Worm (Caenorhabditis elegans) whole organism, L4 larva: ENCODE data around the gene F01D5.2.

ENCODE experiments used
- D1046.2 ChIP-seq: fragments of 200-800 bp; sonication (Bioruptor generic); IDR thresholded peaks from 2 replicates; pipeline ENCODE4 v1.3.6; 2022; ENCODE audit warnings: missing genetic modification characterization, missing compliant biosample characterization
- F10B5.3 ChIP-seq: sonication (generic microtip); optimal IDR thresholded peaks from 2 replicates; lab custom pipeline; 2016; ENCODE audit warnings: mild to moderate bottlenecking, missing genetic modification characterization, missing compliant biosample characterization
- F26F4.8 ChIP-seq: fragments of 200-800 bp; sonication (Bioruptor generic); conservative IDR thresholded peaks from 2 replicates; pipeline ENCODE4 v1.3.6; 2022; ENCODE audit warnings: missing genetic modification characterization, missing compliant biosample characterization
- F44E2.7 ChIP-seq: fragments of 200-800 bp; sonication (Bioruptor generic); IDR thresholded peaks from 2 replicates; pipeline ENCODE4 v2.1.2; 2022; ENCODE audit warnings: missing genetic modification characterization, missing compliant biosample characterization
- R02D3.7 ChIP-seq: fragments of 150-350 bp; sonication (generic microtip); optimal IDR thresholded peaks from 3 replicates; lab custom pipeline; 2014; ENCODE audit warnings: missing biosample characterization, missing genetic modification characterization
- Y105C5A.15 ChIP-seq: fragments of 200-800 bp; sonication (Bioruptor generic); IDR thresholded peaks from 2 replicates; pipeline ENCODE4 v1.3.6; 2022; ENCODE audit warnings: missing genetic modification characterization, missing compliant biosample characterization
- Y48G9A.11 ChIP-seq: fragments of 200-800 bp; sonication (Bioruptor generic); IDR thresholded peaks from 2 replicates; pipeline ENCODE4 v1.3.6; 2022; ENCODE audit warnings: missing genetic modification reagents, missing genetic modification characterization, missing compliant biosample characterization
- Y5F2A.4 ChIP-seq: fragments of 200-800 bp; sonication (Bioruptor generic); optimal IDR thresholded peaks from 2 replicates; lab custom pipeline; 2018; ENCODE audit warnings: mild to moderate bottlenecking, missing genetic modification characterization, missing compliant biosample characterization
- Y75B8A.6 ChIP-seq: fragments of 200-800 bp; sonication (Bioruptor generic); IDR thresholded peaks from 2 replicates; pipeline ENCODE4 v1.3.6; 2022; ENCODE audit warnings: missing genetic modification reagents, missing genetic modification characterization, missing compliant biosample characterization
- ZK337.2 ChIP-seq: fragments of 200-800 bp; sonication (Bioruptor generic); IDR thresholded peaks from 2 replicates; pipeline ENCODE4 v1.3.6; 2022; ENCODE audit warnings: missing genetic modification reagents, missing genetic modification characterization, missing compliant biosample characterization
- ama-1 ChIP-seq: fragments of 150-350 bp; optimal IDR thresholded peaks from 2 replicates; lab custom pipeline; 2014; ENCODE audit warnings: inconsistent platforms, mixed read lengths
- arid-1 ChIP-seq: fragments of 200-800 bp; sonication (Bioruptor generic); conservative IDR thresholded peaks from 2 replicates; pipeline ENCODE4 v1.3.6; 2022; ENCODE audit warnings: missing genetic modification reagents, missing genetic modification characterization, missing compliant biosample characterization
- ceh-44 ChIP-seq: fragments of 200-800 bp; sonication (Bioruptor generic); IDR thresholded peaks from 2 replicates; pipeline ENCODE4 v1.3.6; 2022; ENCODE audit warnings: missing genetic modification reagents, missing genetic modification characterization, missing compliant biosample characterization
- ces-1 ChIP-seq: fragments of 150-350 bp; sonication (generic microtip); optimal IDR thresholded peaks from 4 replicates; lab custom pipeline; 2014; ENCODE audit warnings: missing biosample characterization, missing genetic modification reagents, missing genetic modification characterization
- daf-16 ChIP-seq, 3 experiments: sonication (generic microtip); optimal IDR thresholded peaks; 2 replicates each; lab custom pipeline; 2016 to 2017; ENCODE audit warnings: missing genetic modification characterization in 3 of 3, missing genetic modification reagents in 3 of 3, mild to moderate bottlenecking in 2 of 3, missing compliant biosample characterization in 2 of 3, missing biosample characterization in 1 of 3, moderate library complexity in 1 of 3
- dmd-6 ChIP-seq: fragments of 200-800 bp; sonication (Bioruptor generic); IDR thresholded peaks from 2 replicates; pipeline ENCODE4 v1.3.6; 2022; ENCODE audit warnings: missing genetic modification reagents, missing genetic modification characterization, missing compliant biosample characterization
- dmd-9 ChIP-seq: fragments of 200-800 bp; sonication (Bioruptor generic); IDR thresholded peaks from 2 replicates; pipeline ENCODE4 v1.3.6; 2022; ENCODE audit warnings: missing genetic modification reagents, missing genetic modification characterization, missing compliant biosample characterization
- duxl-1 ChIP-seq: sonication (generic microtip); optimal IDR thresholded peaks from 2 replicates; lab custom pipeline; 2016; ENCODE audit warnings: mild to moderate bottlenecking, missing genetic modification characterization, moderate library complexity, missing compliant biosample characterization; ENCODE audit not compliant: poor library complexity
- dve-1 ChIP-seq: sonication (generic microtip); optimal IDR thresholded peaks from 2 replicates; lab custom pipeline; 2017; ENCODE audit warnings: antibody characterized with exemption, mild to moderate bottlenecking, missing genetic modification characterization, missing compliant biosample characterization; ENCODE audit not compliant: insufficient read depth
- egl-27 ChIP-seq: sonication (generic microtip); optimal IDR thresholded peaks from 3 replicates; lab custom pipeline; 2017; ENCODE audit warnings: missing biosample characterization, missing genetic modification reagents, missing genetic modification characterization
- hif-1 ChIP-seq, 2 experiments: sonication (generic microtip); optimal IDR thresholded peaks; 2 replicates each; lab custom pipeline; 2016 to 2017; ENCODE audit warnings: missing compliant biosample characterization in 2 of 2, missing genetic modification characterization in 2 of 2, missing genetic modification reagents in 2 of 2, missing genotype in 2 of 2, mild to moderate bottlenecking in 1 of 2
- hlh-11 ChIP-seq: fragments of 200-800 bp; sonication (Bioruptor generic); optimal IDR thresholded peaks from 2 replicates; lab custom pipeline; 2018; ENCODE audit warnings: mild to moderate bottlenecking, missing genetic modification characterization, missing compliant biosample characterization
- hlh-30 ChIP-seq: sonication (generic microtip); optimal IDR thresholded peaks from 2 replicates; lab custom pipeline; 2017; ENCODE audit warnings: antibody characterized with exemption, mild to moderate bottlenecking, missing genetic modification characterization, missing compliant biosample characterization; ENCODE audit not compliant: insufficient read depth
- lin-1 ChIP-seq: fragments of 200-800 bp; sonication (Bioruptor generic); IDR thresholded peaks from 2 replicates; pipeline ENCODE4 v1.3.6; 2022; ENCODE audit warnings: missing genetic modification reagents, missing genetic modification characterization, missing compliant biosample characterization
- lin-13 ChIP-seq: fragments of 150-350 bp; optimal IDR thresholded peaks from 2 replicates; lab custom pipeline; 2014; ENCODE audit warnings: missing biosample characterization, missing genetic modification reagents, missing genetic modification characterization
- lin-38 ChIP-seq: fragments of 200-800 bp; sonication (Bioruptor generic); IDR thresholded peaks from 2 replicates; pipeline ENCODE4 v1.3.6; 2022; ENCODE audit warnings: missing genetic modification reagents, missing genetic modification characterization, missing compliant biosample characterization
- lir-3 ChIP-seq: sonication (generic microtip); optimal IDR thresholded peaks from 2 replicates; lab custom pipeline; 2016; ENCODE audit warnings: mild to moderate bottlenecking, missing genetic modification characterization, missing compliant biosample characterization
- lsy-2 ChIP-seq, 2 experiments: fragments of 150-350 bp in 1 of 2; sonication (generic microtip) in 1 of 2; optimal IDR thresholded peaks; 2 replicates each; lab custom pipeline; 2014 to 2017; ENCODE audit warnings: missing biosample characterization in 2 of 2, missing genetic modification characterization in 2 of 2
- mdt-29 ChIP-seq: fragments of 200-800 bp; sonication (Bioruptor generic); IDR thresholded peaks from 2 replicates; pipeline ENCODE4 v1.3.6; 2022; ENCODE audit warnings: missing genetic modification reagents, missing genetic modification characterization, missing compliant biosample characterization
- mes-2 ChIP-seq: sonication (generic microtip); optimal IDR thresholded peaks from 2 replicates; lab custom pipeline; 2016; ENCODE audit warnings: missing genotype, mild to moderate bottlenecking, missing genetic modification characterization, missing compliant biosample characterization; ENCODE audit not compliant: poor library complexity, severe bottlenecking
- mxl-3 ChIP-seq: fragments of 200-800 bp; sonication (Bioruptor generic); optimal IDR thresholded peaks from 2 replicates; lab custom pipeline; 2018; ENCODE audit warnings: mild to moderate bottlenecking, missing genetic modification characterization, missing compliant biosample characterization
- nhr-102 ChIP-seq: sonication (generic microtip); optimal IDR thresholded peaks from 2 replicates; lab custom pipeline; 2016; ENCODE audit warnings: mild to moderate bottlenecking, missing genetic modification characterization, moderate library complexity, missing compliant biosample characterization
- nhr-11 ChIP-seq: fragments of 150-350 bp; optimal IDR thresholded peaks from 2 replicates; lab custom pipeline; 2014; ENCODE audit warnings: missing biosample characterization, missing genetic modification characterization
- nhr-25 ChIP-seq: sonication (generic microtip); optimal IDR thresholded peaks from 2 replicates; lab custom pipeline; 2017; ENCODE audit warnings: missing genetic modification characterization, mild to moderate bottlenecking, missing compliant biosample characterization, antibody characterized with exemption, moderate library complexity, borderline replicate concordance; ENCODE audit not compliant: insufficient read depth
- nhr-28 ChIP-seq: fragments of 150-350 bp; optimal IDR thresholded peaks from 2 replicates; lab custom pipeline; 2014; ENCODE audit warnings: missing biosample characterization, missing genetic modification characterization
- nhr-41 ChIP-seq: fragments of 200-800 bp; sonication (Bioruptor generic); IDR thresholded peaks from 2 replicates; pipeline ENCODE4 v1.3.6; 2022; ENCODE audit warnings: missing genetic modification reagents, missing genetic modification characterization, missing compliant biosample characterization
- nhr-42 ChIP-seq: fragments of 200-800 bp; sonication (Bioruptor generic); IDR thresholded peaks from 2 replicates; pipeline ENCODE4 v1.3.6; 2022; ENCODE audit warnings: missing genetic modification characterization, missing compliant biosample characterization
- nhr-76 ChIP-seq: fragments of 150-350 bp; optimal IDR thresholded peaks from 2 replicates; lab custom pipeline; 2014; ENCODE audit warnings: missing biosample characterization, missing genetic modification characterization
- nhr-77 ChIP-seq: fragments of 150-350 bp; optimal IDR thresholded peaks from 2 replicates; lab custom pipeline; 2014; ENCODE audit warnings: missing biosample characterization, missing genetic modification characterization
- pha-4 ChIP-seq, 2 experiments: fragments of 150-350 bp in 1 of 2; fragments of 200-800 bp in 1 of 2; sonication (Bioruptor generic) in 1 of 2; IDR thresholded peaks in 1 of 2; optimal IDR thresholded peaks in 1 of 2; 2 replicates each; pipeline versions ENCODE4 v1.3.6 to Lab custom; 2014 to 2022; ENCODE audit warnings: missing genetic modification characterization in 2 of 2, missing genetic modification reagents in 2 of 2, missing biosample characterization in 1 of 2, missing compliant biosample characterization in 1 of 2
- saeg-2 ChIP-seq: fragments of 200-800 bp; sonication (Bioruptor generic); IDR thresholded peaks from 2 replicates; pipeline ENCODE4 v1.3.6; 2022; ENCODE audit warnings: missing genetic modification reagents, missing genetic modification characterization, missing compliant biosample characterization
- skn-1 ChIP-seq: fragments of 150-350 bp; optimal IDR thresholded peaks from 2 replicates; lab custom pipeline; 2014; ENCODE audit warnings: missing biosample characterization, missing genetic modification characterization
- snpc-4 ChIP-seq: fragments of 150-350 bp; optimal IDR thresholded peaks from 2 replicates; lab custom pipeline; 2014; ENCODE audit warnings: missing biosample characterization, missing genetic modification characterization
- spr-1 ChIP-seq: sonication (generic microtip); optimal IDR thresholded peaks from 2 replicates; lab custom pipeline; 2016; ENCODE audit warnings: mild to moderate bottlenecking, missing genetic modification characterization, missing compliant biosample characterization
- tag-97 ChIP-seq: fragments of 200-800 bp; sonication (Bioruptor generic); IDR thresholded peaks from 2 replicates; pipeline ENCODE4 v1.3.6; 2022; ENCODE audit warnings: missing genetic modification characterization, missing compliant biosample characterization
- unc-62 ChIP-seq, 3 experiments: fragments of 150-350 bp in 1 of 3; sonication (generic microtip); optimal IDR thresholded peaks in 2 of 3; peaks in 1 of 3; 1 replicate in 1 of 3; 2 replicates in 2 of 3; lab custom pipeline; 2014 to 2017; ENCODE audit warnings: missing biosample characterization in 3 of 3, missing genetic modification characterization in 3 of 3, missing genetic modification reagents in 3 of 3, missing genotype in 1 of 3
- vab-7 ChIP-seq: fragments of 200-800 bp; sonication (Bioruptor generic); IDR thresholded peaks from 2 replicates; pipeline ENCODE4 v1.3.6; 2022; ENCODE audit warnings: missing genetic modification reagents, missing genetic modification characterization, missing compliant biosample characterization
- zip-2 ChIP-seq: fragments of 150-350 bp; optimal IDR thresholded peaks from 2 replicates; lab custom pipeline; 2014; ENCODE audit warnings: missing biosample characterization, missing genetic modification characterization

F01D5.2 gene

ce11 chrII:13958359-13958758, 40.5 kb downstream of the F01D5.2 start:
- TF ChIP-seq nhr-42 (no peak), lin-13 (GFP tag; lab: Kevin White, UChicago) (no peak), lin-38 (0 out of 2 replicates have a peak, but pooled peaks have one; percentile 33), dmd-6 (peak; percentile 76; the same call in 1 of the 2 replicates), dve-1 (peak; percentile 42), nhr-102 (tag; lab: Kevin White, UChicago) (peak; percentile 14), daf-16 (GFP tag; optimal IDR thresholded peaks at IDR 0.05; lab: Kevin White, UChicago) (no peak), daf-16 (tag; optimal IDR thresholded peaks at IDR 0.05; lab: Kevin White, UChicago) (peak; percentile 18), Y48G9A.11 (no peak), hlh-11 (peak; percentile 6), lsy-2 (tag; optimal IDR thresholded peaks at IDR 0.05; lab: Kevin White, UChicago) (peak in 1 of 2 experiments; percentile 19)

- TF ChIP-seq Y48G9A.11 (no peak), Y105C5A.15 (no peak), lin-1 (GFP tag; lab: Robert Waterston, UW) (no peak), zip-2 (no peak), mes-2 (tag; lab: Kevin White, UChicago) (no peak), nhr-77 (tag; lab: Kevin White, UChicago) (peak; percentile 45), skn-1 (tag; lab: Kevin White, UChicago) (no peak), Y5F2A.4 (no peak), nhr-41 (no peak), lir-3 (no peak), ceh-44 (GFP tag; lab: Robert Waterston, UW) (no peak), nhr-28 (tag; lab: Kevin White, UChicago) (peak; percentile 65), saeg-2 (GFP tag; lab: Robert Waterston, UW) (no peak), nhr-25 (tag; lab: Kevin White, UChicago) (no peak), snpc-4 (tag; lab: Kevin White, UChicago) (no peak), D1046.2 (GFP tag; lab: Robert Waterston, UW) (no peak), ZK337.2 (GFP tag; lab: Robert Waterston, UW) (no peak), F26F4.8 (GFP tag; lab: Robert Waterston, UW) (no peak), nhr-76 (tag; lab: Kevin White, UChicago) (no peak), F44E2.7 (GFP tag; lab: Robert Waterston, UW) (no peak), hlh-30 (tag; lab: Kevin White, UChicago) (no peak), ama-1 (lab: Kevin White, UChicago) (no peak), nhr-11 (no peak), tag-97 (GFP tag; lab: Robert Waterston, UW) (no peak), mdt-29 (GFP tag; lab: Robert Waterston, UW) (no peak), dmd-9 (GFP tag; lab: Robert Waterston, UW) (no peak), vab-7 (GFP tag; lab: Robert Waterston, UW) (no peak), unc-62 (GFP tag; optimal IDR thresholded peaks at IDR 0.05 in 1 of 2; lab: Kevin White, UChicago) (no peak), unc-62 (tag; optimal IDR thresholded peaks at IDR 0.05; lab: Kevin White, UChicago) (no peak), R02D3.7 (tag; lab: Kevin White, UChicago) (no peak), ces-1 (GFP tag; lab: Kevin White, UChicago) (no peak), dve-1 (peak; percentile 64), arid-1 (GFP tag; lab: Robert Waterston, UW) (no peak), F10B5.3 (tag; lab: Kevin White, UChicago) (no peak), spr-1 (tag; lab: Kevin White, UChicago) (no peak), pha-4 (GFP tag; IDR thresholded peaks at IDR 0.05; lab: Robert Waterston, UW) (no peak), pha-4 (tag; optimal IDR thresholded peaks at IDR 0.05; lab: Kevin White, UChicago) (no peak), egl-27 (tag; lab: Kevin White, UChicago) (no peak), mxl-3 (GFP tag; lab: Kevin White, UChicago) (no peak), hif-1 (tag; optimal IDR thresholded peaks at IDR 0.05; lab: Kevin White, UChicago) (no peak), duxl-1 (tag; lab: Kevin White, UChicago) (no peak), Y75B8A.6 (GFP tag; lab: Robert Waterston, UW) (no peak)
Observed at ce11 chrII:13957437-13957836, 41.4 kb downstream of the F01D5.2 start, which contains the start of gene zip-3. TSS of gene zip-3 (minus strand) at chrII:13957457.
